Fruit fly (Drosophila melanogaster): Measurements from ENCODE around the gene CG12479.
A peak's percentile ranks its signal among the peaks of the same experiment; 100 is the strongest.

Gene CG12479

DNA sequence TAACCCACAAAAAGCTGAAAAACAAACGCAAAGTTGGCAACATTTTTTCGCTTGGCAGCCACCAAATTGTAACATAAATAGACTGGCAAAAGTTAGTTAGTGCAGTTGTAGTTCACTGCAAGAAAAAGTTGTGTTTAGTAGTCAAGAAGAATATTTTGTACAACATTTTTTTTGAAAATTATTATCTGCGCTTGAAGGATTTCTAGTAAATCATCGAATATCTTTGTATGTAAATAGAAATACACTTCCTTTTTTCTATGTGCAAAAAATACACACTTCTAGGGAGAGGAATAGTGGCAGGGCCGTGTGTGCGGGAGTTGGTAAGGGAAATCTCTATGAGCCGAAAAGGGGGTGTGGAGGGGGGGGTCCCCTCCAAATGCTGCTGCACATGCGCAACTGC is 28.1 kb downstream of the CG12479 start:
- TF ChIP-seq gl (tag; optimal IDR thresholded peaks at IDR 0.05) (no peak), CG15710 (tag; optimal IDR thresholded peaks at IDR 0.05) (no peak), CG17806 (tag; optimal IDR thresholded peaks at IDR 0.05) (no peak), CG13204 (GFP tag; optimal IDR thresholded peaks at IDR 0.05) (no peak), fd96Ca (GFP tag; IDR thresholded peaks at IDR 0.05) (no peak), CG4496 (GFP tag; IDR thresholded peaks at IDR 0.05) (peak; percentile 39; the same call in 1 of the 3 replicates), CG12605 (GFP tag; IDR thresholded peaks at IDR 0.05) (no peak), EcR (GFP tag; optimal IDR thresholded peaks at IDR 0.05) (no peak), Ets98B (GFP tag; IDR thresholded peaks at IDR 0.05) (peak; percentile 18; the same call in 1 of the 2 replicates), CG32121 (GFP tag; IDR thresholded peaks at IDR 0.05) (no peak), Snoo (tag; optimal IDR thresholded peaks at IDR 0.05) (no peak), CG14655 (GFP tag; optimal IDR thresholded peaks at IDR 0.05) (peak; percentile 56), CG8301 (tag; optimal IDR thresholded peaks at IDR 0.05) (peak; percentile 24)

DNA sequence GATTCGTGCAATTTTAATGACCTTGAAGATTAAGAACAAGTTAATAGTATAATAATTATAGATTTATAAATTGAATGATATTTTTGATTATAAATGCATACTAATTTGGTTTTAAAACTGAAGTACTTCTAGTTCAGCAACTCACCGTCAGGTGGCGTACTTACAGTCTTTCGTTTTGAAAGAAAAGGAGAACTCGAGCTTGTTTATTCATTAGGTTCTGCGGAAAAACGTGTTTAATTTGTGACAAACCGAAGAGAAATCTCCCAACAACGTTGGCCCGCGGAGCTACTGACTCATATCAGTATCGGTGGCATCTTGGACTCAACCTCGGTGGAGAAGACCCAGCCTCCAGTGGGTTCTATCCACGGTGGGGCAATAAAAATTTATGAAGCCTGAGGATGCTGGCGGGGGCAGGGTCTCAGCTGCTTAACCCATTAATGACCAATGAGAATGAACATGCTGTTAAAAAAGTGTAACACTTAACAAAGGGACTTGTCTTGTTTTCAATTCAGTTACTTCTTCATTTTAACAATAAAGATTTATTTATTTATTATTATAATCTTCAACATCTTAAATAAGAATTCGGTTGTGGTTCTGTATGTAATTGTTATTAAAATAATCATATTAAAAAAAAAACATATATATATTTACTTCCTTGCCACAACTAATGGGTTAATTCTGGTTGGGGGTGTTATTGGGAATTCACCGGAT is 29.0 kb downstream of the CG12479 start:
- TF ChIP-seq CG10348 (GFP tag; IDR thresholded peaks at IDR 0.05): no peak
- TF ChIP-seq EcR (GFP tag; optimal IDR thresholded peaks at IDR 0.05): no peak
- TF ChIP-seq CG34367 (tag; optimal IDR thresholded peaks at IDR 0.05): peak; percentile 23
- no peak for TF ChIP-seq CG32121 (GFP tag; IDR thresholded peaks at IDR 0.05)
- no peak for TF ChIP-seq Pif1B (GFP tag; optimal IDR thresholded peaks at IDR 0.05)
- peak; percentile 9 for TF ChIP-seq CG8301 (tag; optimal IDR thresholded peaks at IDR 0.05)
- TF ChIP-seq CG8159 (tag; optimal IDR thresholded peaks at IDR 0.05): peak; percentile 65
- TF ChIP-seq CG17806 (tag; optimal IDR thresholded peaks at IDR 0.05): peak; percentile 45
- TF ChIP-seq D1 (tag; optimal IDR thresholded peaks at IDR 0.05): no peak
- no peak for TF ChIP-seq fd96Ca (GFP tag; IDR thresholded peaks at IDR 0.05)
- TF ChIP-seq CG9948 (tag; optimal IDR thresholded peaks at IDR 0.05): peak; percentile 46
- TF ChIP-seq CG14655 (GFP tag; optimal IDR thresholded peaks at IDR 0.05): peak; percentile 55
- no peak for TF ChIP-seq Pif1A (GFP tag; optimal IDR thresholded peaks at IDR 0.05)
- TF ChIP-seq rn (GFP tag; IDR thresholded peaks at IDR 0.05): no peak
- peak; percentile 6 for TF ChIP-seq Snoo (tag; optimal IDR thresholded peaks at IDR 0.05)
- TF ChIP-seq CG12605 (GFP tag; IDR thresholded peaks at IDR 0.05): no peak
- TF ChIP-seq CG15710 (tag; optimal IDR thresholded peaks at IDR 0.05): peak; percentile 56
- no peak for TF ChIP-seq gl (tag; optimal IDR thresholded peaks at IDR 0.05)
- TF ChIP-seq CG13204 (GFP tag; optimal IDR thresholded peaks at IDR 0.05): no peak
- TF ChIP-seq CG4496 (GFP tag; IDR thresholded peaks at IDR 0.05): no peak
- TF ChIP-seq Ets98B (GFP tag; IDR thresholded peaks at IDR 0.05): no peak

DNA sequence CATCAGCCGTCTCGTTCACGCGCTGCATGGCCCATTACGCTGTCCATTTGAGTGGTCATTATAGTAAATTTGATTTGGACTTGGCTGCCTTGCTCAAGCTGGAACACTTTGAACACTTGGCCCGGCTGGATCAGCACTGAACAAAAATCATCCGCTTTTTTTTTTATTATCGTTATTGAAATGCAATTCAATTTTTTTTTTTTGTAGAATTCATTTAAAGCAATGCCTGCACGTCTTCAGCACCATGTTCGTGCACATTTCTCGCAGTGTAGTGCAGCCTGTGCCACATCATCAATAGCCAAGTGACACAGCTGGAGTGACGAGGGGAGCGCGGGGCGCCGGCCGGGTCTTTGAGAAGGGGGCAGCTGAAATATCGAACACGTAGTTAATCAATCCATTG is 31.6 kb downstream of the CG12479 start:
- TF ChIP-seq CG8301 (tag; optimal IDR thresholded peaks at IDR 0.05) (peak; percentile 42), CG32121 (GFP tag; IDR thresholded peaks at IDR 0.05) (peak; percentile 56), CG10348 (GFP tag; IDR thresholded peaks at IDR 0.05) (no peak), Pif1A (GFP tag; optimal IDR thresholded peaks at IDR 0.05) (peak; percentile 21), Ets98B (GFP tag; IDR thresholded peaks at IDR 0.05) (peak; percentile 72), D1 (tag; optimal IDR thresholded peaks at IDR 0.05) (no peak), CG34367 (tag; optimal IDR thresholded peaks at IDR 0.05) (no peak), CG14655 (GFP tag; optimal IDR thresholded peaks at IDR 0.05) (peak; percentile 52), Snoo (tag; optimal IDR thresholded peaks at IDR 0.05) (no peak), gl (tag; optimal IDR thresholded peaks at IDR 0.05) (no peak), CG17806 (tag; optimal IDR thresholded peaks at IDR 0.05) (no peak), CG15710 (tag; optimal IDR thresholded peaks at IDR 0.05) (no peak), CG4496 (GFP tag; IDR thresholded peaks at IDR 0.05) (peak; percentile 75; the same call in 2 of the 3 replicates), EcR (GFP tag; optimal IDR thresholded peaks at IDR 0.05) (no peak), CG13204 (GFP tag; optimal IDR thresholded peaks at IDR 0.05) (no peak), fd96Ca (GFP tag; IDR thresholded peaks at IDR 0.05) (peak; percentile 68; the same call in 2 of the 3 replicates), Pif1B (GFP tag; optimal IDR thresholded peaks at IDR 0.05) (peak; percentile 0)

DNA sequence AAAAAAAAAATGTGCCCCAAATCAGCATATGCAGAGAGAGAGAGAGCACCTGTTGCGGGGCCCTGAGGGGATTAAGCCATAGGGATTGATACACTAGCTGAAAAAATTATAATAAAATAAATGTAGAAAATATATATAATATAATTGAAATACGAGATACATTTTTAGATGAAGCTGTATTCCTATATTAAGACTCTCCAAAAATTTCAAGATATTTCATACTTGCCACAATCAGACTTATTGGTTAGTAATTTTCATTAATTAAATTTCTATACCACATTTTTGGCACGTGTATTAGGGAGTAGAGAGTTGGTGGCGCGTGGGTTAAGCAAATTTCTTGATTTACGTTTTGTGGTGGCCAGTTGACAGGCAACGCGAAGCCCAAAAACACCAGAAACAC is 33.3 kb downstream of the CG12479 start:
- TF ChIP-seq CG10348 (GFP tag; IDR thresholded peaks at IDR 0.05): no peak
- TF ChIP-seq Snoo (tag; optimal IDR thresholded peaks at IDR 0.05): peak; percentile 44
- peak; percentile 10 for TF ChIP-seq CG8159 (tag; optimal IDR thresholded peaks at IDR 0.05)
- TF ChIP-seq CG14655 (GFP tag; optimal IDR thresholded peaks at IDR 0.05): no peak
- peak; percentile 10 for TF ChIP-seq CG9948 (tag; optimal IDR thresholded peaks at IDR 0.05)
- TF ChIP-seq CG15710 (tag; optimal IDR thresholded peaks at IDR 0.05): no peak
- TF ChIP-seq CG13204 (GFP tag; optimal IDR thresholded peaks at IDR 0.05): no peak

DNA sequence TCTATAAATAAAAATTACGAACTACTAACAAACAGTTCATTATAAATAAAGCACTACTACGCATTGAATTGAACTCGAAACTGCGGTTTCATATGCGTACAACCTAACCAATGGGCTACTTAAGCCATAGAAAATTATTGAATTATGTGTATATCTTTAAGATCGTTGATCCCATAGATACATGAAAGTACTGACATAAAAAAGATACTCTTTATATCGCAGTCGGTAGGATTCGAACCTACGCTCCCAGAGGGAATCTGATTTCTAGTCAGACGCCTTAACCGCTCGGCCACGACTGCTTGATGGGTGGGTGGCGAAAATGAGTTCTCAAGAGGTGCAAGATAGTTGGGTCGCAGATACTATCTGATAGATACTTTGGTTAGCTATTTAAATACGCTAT is 34.3 kb downstream of the CG12479 start:
- TF ChIP-seq Ets98B (GFP tag; IDR thresholded peaks at IDR 0.05) (no peak), CG13204 (GFP tag; optimal IDR thresholded peaks at IDR 0.05) (no peak), CG4496 (GFP tag; IDR thresholded peaks at IDR 0.05) (no peak), gl (tag; optimal IDR thresholded peaks at IDR 0.05) (no peak), CG10348 (GFP tag; IDR thresholded peaks at IDR 0.05) (no peak), CG8159 (tag; optimal IDR thresholded peaks at IDR 0.05) (no peak), rn (GFP tag; IDR thresholded peaks at IDR 0.05) (no peak), Pif1A (GFP tag; optimal IDR thresholded peaks at IDR 0.05) (no peak), CG9948 (tag; optimal IDR thresholded peaks at IDR 0.05) (no peak), CG34367 (tag; optimal IDR thresholded peaks at IDR 0.05) (no peak), CG12605 (GFP tag; IDR thresholded peaks at IDR 0.05) (no peak), EcR (GFP tag; optimal IDR thresholded peaks at IDR 0.05) (no peak), D1 (tag; optimal IDR thresholded peaks at IDR 0.05) (no peak), CG8301 (tag; optimal IDR thresholded peaks at IDR 0.05) (no peak), Pif1B (GFP tag; optimal IDR thresholded peaks at IDR 0.05) (no peak), CG17806 (tag; optimal IDR thresholded peaks at IDR 0.05) (no peak), Snoo (tag; optimal IDR thresholded peaks at IDR 0.05) (no peak)

Measured in whole organism, pupa.